Worm (Caenorhabditis elegans) whole organism, young adult: ENCODE data around the gene rps-1.

ENCODE experiments used
- C06A6.2 ChIP-seq: fragments of 200-800 bp; sonication (Bioruptor generic); conservative IDR thresholded peaks from 2 replicates; pipeline ENCODE4 v1.3.6; 2022; ENCODE audit warnings: missing genetic modification characterization, missing compliant biosample characterization
- C17E4.6 ChIP-seq: fragments of 200-800 bp; sonication (Bioruptor generic); IDR thresholded peaks from 2 replicates; pipeline ENCODE4 v1.3.6; 2022; ENCODE audit warnings: missing genetic modification reagents, missing genetic modification characterization, missing compliant biosample characterization
- D2030.7 ChIP-seq: fragments of 200-800 bp; sonication (Bioruptor generic); IDR thresholded peaks from 2 replicates; pipeline ENCODE4 v1.3.6; 2022; ENCODE audit warnings: missing genetic modification reagents, missing genetic modification characterization, missing compliant biosample characterization
- F33H1.4 ChIP-seq: fragments of 200-800 bp; sonication (Bioruptor generic); IDR thresholded peaks from 2 replicates; pipeline ENCODE4 v1.3.6; 2022; ENCODE audit warnings: missing genetic modification reagents, missing genetic modification characterization, missing compliant biosample characterization
- F57C9.4 ChIP-seq: sonication (generic microtip); optimal IDR thresholded peaks from 2 replicates; lab custom pipeline; 2017; ENCODE audit warnings: mild to moderate bottlenecking, missing genetic modification characterization, missing compliant biosample characterization
- K11D2.4 ChIP-seq: fragments of 200-800 bp; sonication (Bioruptor generic); IDR thresholded peaks from 2 replicates; pipeline ENCODE4 v1.3.6; 2022; ENCODE audit warnings: missing genetic modification reagents, missing genetic modification characterization, missing compliant biosample characterization
- K12H6.12 ChIP-seq: fragments of 200-800 bp; sonication (Bioruptor generic); optimal IDR thresholded peaks from 2 replicates; lab custom pipeline; 2018; ENCODE audit warnings: mild to moderate bottlenecking, missing genetic modification characterization, missing compliant biosample characterization
- T07F8.4 ChIP-seq: sonication (generic microtip); optimal IDR thresholded peaks from 2 replicates; lab custom pipeline; 2016; ENCODE audit warnings: mild to moderate bottlenecking, missing genetic modification characterization, moderate library complexity, missing compliant biosample characterization
- Y67H2A.10 ChIP-seq: fragments of 200-800 bp; sonication (Bioruptor generic); conservative IDR thresholded peaks from 2 replicates; pipeline ENCODE4 v1.3.6; 2022; ENCODE audit warnings: missing genetic modification reagents, missing genetic modification characterization, missing compliant biosample characterization
- atf-7 ChIP-seq: sonication (generic microtip); optimal IDR thresholded peaks from 2 replicates; lab custom pipeline; 2017; ENCODE audit warnings: mild to moderate bottlenecking, missing genetic modification characterization, missing compliant biosample characterization
- athp-1 ChIP-seq: sonication (generic microtip); optimal IDR thresholded peaks from 2 replicates; lab custom pipeline; 2017; ENCODE audit warnings: mild to moderate bottlenecking, missing genetic modification characterization, missing compliant biosample characterization
- attf-3 ChIP-seq: fragments of 200-800 bp; sonication (Bioruptor generic); conservative IDR thresholded peaks from 2 replicates; pipeline ENCODE4 v1.3.6; 2022; ENCODE audit warnings: missing genetic modification reagents, missing genetic modification characterization, missing compliant biosample characterization
- bed-1 ChIP-seq: fragments of 200-800 bp; sonication (Bioruptor generic); IDR thresholded peaks from 2 replicates; pipeline ENCODE4 v1.3.6; 2022; ENCODE audit warnings: missing genetic modification reagents, missing genetic modification characterization, missing compliant biosample characterization
- ccch-3 ChIP-seq: fragments of 200-800 bp; sonication (Bioruptor generic); optimal IDR thresholded peaks from 2 replicates; lab custom pipeline; 2018; ENCODE audit warnings: mild to moderate bottlenecking, missing genetic modification characterization, missing compliant biosample characterization
- cebp-1 ChIP-seq, 2 experiments: fragments of 200-800 bp in 1 of 2; sonication (Bioruptor generic) in 1 of 2; sonication (generic microtip) in 1 of 2; IDR thresholded peaks in 1 of 2; optimal IDR thresholded peaks in 1 of 2; 2 replicates each; pipeline versions ENCODE4 v1.3.6 to Lab custom; 2017 to 2022; ENCODE audit warnings: missing compliant biosample characterization in 2 of 2, missing genetic modification characterization in 2 of 2, mild to moderate bottlenecking in 1 of 2, missing genetic modification reagents in 1 of 2, moderate library complexity in 1 of 2
- cebp-2 ChIP-seq: fragments of 200-800 bp; sonication (Bioruptor generic); IDR thresholded peaks from 2 replicates; pipeline ENCODE4 v1.3.6; 2022; ENCODE audit warnings: missing genetic modification characterization, missing compliant biosample characterization
- ceh-100 ChIP-seq: fragments of 200-800 bp; sonication (Bioruptor generic); IDR thresholded peaks from 2 replicates; pipeline ENCODE4 v1.3.6; 2022; ENCODE audit warnings: missing genetic modification reagents, missing genetic modification characterization, missing compliant biosample characterization
- ceh-58 ChIP-seq: fragments of 200-800 bp; sonication (Bioruptor generic); IDR thresholded peaks from 2 replicates; pipeline ENCODE4 v1.3.6; 2022; ENCODE audit warnings: missing genetic modification characterization, missing compliant biosample characterization
- fkh-3 ChIP-seq: sonication (generic microtip); optimal IDR thresholded peaks from 2 replicates; lab custom pipeline; 2016; ENCODE audit warnings: mild to moderate bottlenecking, missing genetic modification characterization, missing compliant biosample characterization
- hlh-12 ChIP-seq: sonication (generic microtip); optimal IDR thresholded peaks from 2 replicates; lab custom pipeline; 2016; ENCODE audit warnings: missing genetic modification characterization, missing compliant biosample characterization
- hlh-26 ChIP-seq: fragments of 200-800 bp; sonication (Bioruptor generic); conservative IDR thresholded peaks from 2 replicates; pipeline ENCODE4 v1.3.6; 2022; ENCODE audit warnings: missing genetic modification reagents, missing genetic modification characterization, missing compliant biosample characterization
- hmg-1.2 ChIP-seq: fragments of 200-800 bp; sonication (Bioruptor generic); IDR thresholded peaks from 2 replicates; pipeline ENCODE4 v1.3.6; 2022; ENCODE audit warnings: missing genetic modification reagents, missing genetic modification characterization, missing compliant biosample characterization
- hsf-1 ChIP-seq: fragments of 200-800 bp; sonication (Bioruptor generic); IDR thresholded peaks from 2 replicates; pipeline ENCODE4 v1.3.6; 2022; ENCODE audit warnings: missing genetic modification reagents, missing genetic modification characterization, missing compliant biosample characterization
- lag-1 ChIP-seq: fragments of 200-800 bp; sonication (Bioruptor generic); IDR thresholded peaks from 2 replicates; pipeline ENCODE4 v1.3.6; 2022; ENCODE audit warnings: missing genetic modification reagents, missing genetic modification characterization, missing compliant biosample characterization
- let-526 ChIP-seq: fragments of 200-800 bp; sonication (Bioruptor generic); IDR thresholded peaks from 2 replicates; pipeline ENCODE4 v1.3.6; 2022; ENCODE audit warnings: missing genetic modification reagents, missing genetic modification characterization, missing compliant biosample characterization
- let-607 ChIP-seq, 2 experiments: fragments of 200-800 bp in 1 of 2; sonication (Bioruptor generic) in 1 of 2; sonication (generic microtip) in 1 of 2; optimal IDR thresholded peaks; 2 replicates each; lab custom pipeline; 2016 to 2018; ENCODE audit warnings: mild to moderate bottlenecking in 2 of 2, missing compliant biosample characterization in 2 of 2, missing genetic modification characterization in 2 of 2, moderate library complexity in 2 of 2, missing genotype in 1 of 2
- lin-54 ChIP-seq: fragments of 200-800 bp; sonication (Bioruptor generic); optimal IDR thresholded peaks from 2 replicates; lab custom pipeline; 2018; ENCODE audit warnings: mild to moderate bottlenecking, missing genetic modification characterization, missing compliant biosample characterization
- lir-1 ChIP-seq: fragments of 200-800 bp; sonication (Bioruptor generic); conservative IDR thresholded peaks from 2 replicates; pipeline ENCODE4 v1.3.6; 2022; ENCODE audit warnings: missing genetic modification reagents, missing genetic modification characterization, missing compliant biosample characterization
- lsl-1 ChIP-seq: fragments of 200-800 bp; sonication (Bioruptor generic); optimal IDR thresholded peaks from 2 replicates; lab custom pipeline; 2018; ENCODE audit warnings: mild to moderate bottlenecking, missing genetic modification characterization, moderate library complexity, missing compliant biosample characterization
- madf-10 ChIP-seq: sonication (generic microtip); optimal IDR thresholded peaks from 2 replicates; lab custom pipeline; 2016; ENCODE audit warnings: mild to moderate bottlenecking, missing genetic modification characterization, missing compliant biosample characterization
- mcd-1 ChIP-seq: fragments of 200-800 bp; sonication (Bioruptor generic); IDR thresholded peaks from 2 replicates; pipeline ENCODE4 v1.3.6; 2022; ENCODE audit warnings: missing genetic modification reagents, missing genetic modification characterization, missing compliant biosample characterization
- mel-28 ChIP-seq: sonication (generic microtip); optimal IDR thresholded peaks from 2 replicates; lab custom pipeline; 2016; ENCODE audit warnings: borderline replicate concordance, mild to moderate bottlenecking, missing genetic modification characterization, missing compliant biosample characterization
- mes-4 ChIP-seq: sonication (generic microtip); optimal IDR thresholded peaks from 2 replicates; lab custom pipeline; 2016; ENCODE audit warnings: missing genotype, missing genetic modification characterization, missing compliant biosample characterization
- mxl-1 ChIP-seq: sonication (generic microtip); optimal IDR thresholded peaks from 2 replicates; lab custom pipeline; 2016; ENCODE audit warnings: missing genetic modification characterization, missing compliant biosample characterization
- nhr-120 ChIP-seq: fragments of 200-800 bp; sonication (Bioruptor generic); IDR thresholded peaks from 2 replicates; pipeline ENCODE4 v1.3.6; 2022; ENCODE audit warnings: missing genetic modification characterization, missing compliant biosample characterization
- pbrm-1 ChIP-seq: fragments of 200-800 bp; sonication (Bioruptor generic); IDR thresholded peaks from 2 replicates; pipeline ENCODE4 v1.3.6; 2022; ENCODE audit warnings: missing genetic modification reagents, missing genetic modification characterization, missing compliant biosample characterization
- repo-1 ChIP-seq: sonication (generic microtip); optimal IDR thresholded peaks from 2 replicates; lab custom pipeline; 2017; ENCODE audit warnings: mild to moderate bottlenecking, missing genetic modification characterization, missing compliant biosample characterization
- somi-1 ChIP-seq: fragments of 200-800 bp; sonication (Bioruptor generic); optimal IDR thresholded peaks from 2 replicates; lab custom pipeline; 2018; ENCODE audit warnings: mild to moderate bottlenecking, missing genetic modification characterization, missing compliant biosample characterization
- sptf-2 ChIP-seq: fragments of 200-800 bp; sonication (Bioruptor generic); optimal IDR thresholded peaks from 2 replicates; lab custom pipeline; 2018; ENCODE audit warnings: mild to moderate bottlenecking, missing genetic modification characterization, missing compliant biosample characterization
- xnd-1 ChIP-seq: sonication (generic microtip); optimal IDR thresholded peaks from 2 replicates; lab custom pipeline; 2016; ENCODE audit warnings: missing genotype, missing genetic modification reagents, missing genetic modification characterization, missing compliant biosample characterization
- zim-3 ChIP-seq: sonication (generic microtip); optimal IDR thresholded peaks from 2 replicates; lab custom pipeline; 2017; ENCODE audit warnings: mild to moderate bottlenecking, missing genetic modification characterization, moderate library complexity, missing compliant biosample characterization
- ztf-18 ChIP-seq: sonication (generic microtip); optimal IDR thresholded peaks from 2 replicates; lab custom pipeline; 2016; ENCODE audit warnings: missing genotype, mild to moderate bottlenecking, missing genetic modification characterization, missing compliant biosample characterization
- ztf-22 ChIP-seq: fragments of 200-800 bp; sonication (Bioruptor generic); optimal IDR thresholded peaks from 2 replicates; lab custom pipeline; 2018; ENCODE audit warnings: mild to moderate bottlenecking, missing genetic modification characterization, moderate library complexity, missing compliant biosample characterization
- ztf-25 ChIP-seq: fragments of 200-800 bp; sonication (Bioruptor generic); IDR thresholded peaks from 2 replicates; pipeline ENCODE4 v1.3.6; 2022; ENCODE audit warnings: missing genetic modification reagents, missing genetic modification characterization, missing compliant biosample characterization
- ztf-3 ChIP-seq: fragments of 200-800 bp; sonication (Bioruptor generic); optimal IDR thresholded peaks from 2 replicates; lab custom pipeline; 2018; ENCODE audit warnings: mild to moderate bottlenecking, missing genetic modification characterization, missing compliant biosample characterization
- ztf-6 ChIP-seq: fragments of 200-800 bp; sonication (Bioruptor generic); IDR thresholded peaks from 2 replicates; pipeline ENCODE4 v1.3.6; 2022; ENCODE audit warnings: missing genetic modification reagents, missing genetic modification characterization, missing compliant biosample characterization

rps-1 gene

ce11 chrIII:4491164-4492144 lies 15.7 kb downstream of the rps-1 start:
- TF ChIP-seq xnd-1 (tag; lab: Kevin White, UChicago): peak; percentile 63
- TF ChIP-seq atf-7: peak; percentile 95
- TF ChIP-seq hlh-26 (GFP tag; lab: Robert Waterston, UW): no peak
- TF ChIP-seq ztf-18 (tag; lab: Kevin White, UChicago): peak; percentile 71
- 0 out of 2 replicates have a peak, but pooled peaks have one; percentile 13 for TF ChIP-seq nhr-120
- peak; percentile 28 for TF ChIP-seq mes-4 (tag; lab: Kevin White, UChicago)
- TF ChIP-seq ztf-6 (GFP tag; lab: Robert Waterston, UW): no peak
- no peak for TF ChIP-seq C06A6.2 (GFP tag; lab: Robert Waterston, UW)
- TF ChIP-seq K11D2.4 (GFP tag; lab: Robert Waterston, UW): 0 out of 2 replicates have a peak, but pooled peaks have one; percentile 37
- no peak for TF ChIP-seq T07F8.4 (tag; lab: Kevin White, UChicago)
- no peak for TF ChIP-seq Y67H2A.10 (GFP tag; lab: Robert Waterston, UW)
- TF ChIP-seq mxl-1 (tag; lab: Kevin White, UChicago): no peak
- no peak for TF ChIP-seq pbrm-1 (GFP tag; lab: Robert Waterston, UW)
- TF ChIP-seq fkh-3: peak; percentile 67
- TF ChIP-seq hsf-1: peak; percentile 66
- peak; percentile 6; the same call in 1 of the 2 replicates for TF ChIP-seq mcd-1 (GFP tag; lab: Robert Waterston, UW)
- 0 out of 2 replicates have a peak, but pooled peaks have one; percentile 34 for TF ChIP-seq ceh-58 (GFP tag; lab: Robert Waterston, UW)
- peak; percentile 47 for TF ChIP-seq F33H1.4
- peak; percentile 9; the same call in 1 of the 2 replicates for TF ChIP-seq cebp-2 (GFP tag; lab: Robert Waterston, UW)
- no peak for TF ChIP-seq mel-28
- no peak; the same call in none of the 2 replicates for TF ChIP-seq ceh-100 (GFP tag; lab: Robert Waterston, UW)
- no peak for TF ChIP-seq ztf-3 (GFP tag; lab: Kevin White, UChicago)
- TF ChIP-seq cebp-1 (GFP tag; IDR thresholded peaks at IDR 0.05; lab: Robert Waterston, UW): no peak
- peak; percentile 73 for TF ChIP-seq cebp-1 (tag; optimal IDR thresholded peaks at IDR 0.05; lab: Kevin White, UChicago)
- TF ChIP-seq sptf-2 (GFP tag; lab: Kevin White, UChicago): no peak
- TF ChIP-seq let-526 (GFP tag; lab: Robert Waterston, UW): peak; percentile 52
- TF ChIP-seq let-607 (tag; optimal IDR thresholded peaks at IDR 0.05; lab: Kevin White, UChicago): peak in 1 of 2 experiments; percentile 44
- TF ChIP-seq ztf-25 (GFP tag; lab: Robert Waterston, UW): no peak
- no peak for TF ChIP-seq ccch-3 (GFP tag; lab: Kevin White, UChicago)
- peak; percentile 78; the same call in 1 of the 2 replicates for TF ChIP-seq D2030.7 (GFP tag; lab: Robert Waterston, UW)
- TF ChIP-seq ztf-22 (GFP tag; lab: Kevin White, UChicago): no peak
- TF ChIP-seq F57C9.4 (tag; lab: Kevin White, UChicago): no peak
- no peak; the same call in 1 of the 2 replicates for TF ChIP-seq lir-1
- no peak for TF ChIP-seq lag-1
- no peak for TF ChIP-seq somi-1 (GFP tag; lab: Kevin White, UChicago)
- no peak for TF ChIP-seq attf-3
- TF ChIP-seq madf-10 (tag; lab: Kevin White, UChicago): peak; percentile 28
- peak; percentile 92 for TF ChIP-seq athp-1 (tag; lab: Kevin White, UChicago)
- TF ChIP-seq repo-1 (tag; lab: Kevin White, UChicago): peak; percentile 95
- TF ChIP-seq C17E4.6 (GFP tag; lab: Robert Waterston, UW): no peak; the same call in 1 of the 2 replicates
- TF ChIP-seq hlh-12 (tag; lab: Kevin White, UChicago): no peak
- peak; percentile 48 for TF ChIP-seq K12H6.12 (tag; lab: Kevin White, UChicago)
- peak; percentile 82 for TF ChIP-seq lin-54 (GFP tag; lab: Kevin White, UChicago)
- TF ChIP-seq hmg-1.2 (GFP tag; lab: Robert Waterston, UW): peak; percentile 53
- TF ChIP-seq zim-3: peak; percentile 58
- no peak for TF ChIP-seq bed-1 (GFP tag; lab: Robert Waterston, UW)
- peak; percentile 51 for TF ChIP-seq lsl-1 (GFP tag; lab: Kevin White, UChicago)
